Fruit fly (Drosophila melanogaster) whole organism, prepupa: ENCODE measurements around the gene CG12112.
A peak's percentile ranks its signal among the peaks of the same experiment; 100 is the strongest.

Experiments
- Blimp-1 ChIP-seq: fragments of 200-800 bp; sonication (Bioruptor generic); optimal IDR thresholded peaks from 3 replicates; lab custom pipeline; 2017; ENCODE audit warnings: missing biosample characterization, missing genetic modification characterization, mild to moderate bottlenecking, moderate library complexity, missing genetic modification reagents
- CG10631 ChIP-seq: fragments of 200-800 bp; sonication (Bioruptor generic); optimal IDR thresholded peaks from 2 replicates; lab custom pipeline; 2016; ENCODE audit warnings: missing biosample characterization, missing genetic modification characterization
- CG11294 ChIP-seq: fragments of 200-800 bp; sonication (Bioruptor generic); IDR thresholded peaks from 2 replicates; pipeline ENCODE4 v1.3.6; 2022; ENCODE audit warnings: missing biosample characterization, missing genetic modification characterization
- CG11762 ChIP-seq: fragments of 200-800 bp; sonication (Bioruptor generic); optimal IDR thresholded peaks from 3 replicates; lab custom pipeline; 2016; ENCODE audit warnings: missing biosample characterization, missing genetic modification characterization; ENCODE audit not compliant: insufficient read depth
- CG11902 ChIP-seq: fragments of 200-800 bp; sonication (Bioruptor generic); optimal IDR thresholded peaks from 3 replicates; lab custom pipeline; 2016; ENCODE audit warnings: missing biosample characterization, missing genetic modification characterization
- CG15336 ChIP-seq: fragments of 200-800 bp; sonication (Bioruptor generic); IDR thresholded peaks from 2 replicates; pipeline ENCODE4 v1.3.6; 2022; ENCODE audit warnings: missing biosample characterization, missing genetic modification characterization
- CG1621 ChIP-seq: fragments of 200-800 bp; sonication (Bioruptor generic); optimal IDR thresholded peaks from 3 replicates; lab custom pipeline; 2018; ENCODE audit warnings: missing biosample characterization, mild to moderate bottlenecking, missing genetic modification characterization
- CG16779 ChIP-seq: fragments of 200-800 bp; sonication (Bioruptor generic); optimal IDR thresholded peaks from 3 replicates; lab custom pipeline; 2017; ENCODE audit warnings: missing biosample characterization, mild to moderate bottlenecking, missing genetic modification characterization
- CG3032 ChIP-seq: fragments of 200-800 bp; optimal IDR thresholded peaks from 2 replicates; lab custom pipeline; 2019; ENCODE audit warnings: missing biosample characterization, mild to moderate bottlenecking, missing genetic modification characterization, moderate library complexity
- CG31627 ChIP-seq: fragments of 200-800 bp; sonication (Bioruptor generic); optimal IDR thresholded peaks from 3 replicates; lab custom pipeline; 2016; ENCODE audit warnings: missing biosample characterization, missing genetic modification characterization
- CG32006 ChIP-seq: fragments of 200-800 bp; sonication (Bioruptor generic); optimal IDR thresholded peaks from 3 replicates; lab custom pipeline; 2017; ENCODE audit warnings: missing biosample characterization, mild to moderate bottlenecking, missing genetic modification characterization
- CG34406 ChIP-seq: fragments of 200-800 bp; sonication (Bioruptor generic); optimal IDR thresholded peaks from 3 replicates; lab custom pipeline; 2016; ENCODE audit warnings: missing biosample characterization, missing genetic modification characterization
- CG3919 ChIP-seq: fragments of 200-800 bp; sonication (Bioruptor generic); optimal IDR thresholded peaks from 3 replicates; lab custom pipeline; 2016; ENCODE audit warnings: missing biosample characterization, missing genetic modification characterization
- CG4318 ChIP-seq: fragments of 200-800 bp; sonication (Bioruptor generic); optimal IDR thresholded peaks from 3 replicates; lab custom pipeline; 2017; ENCODE audit warnings: missing biosample characterization, mild to moderate bottlenecking, missing genetic modification characterization
- CG6276 ChIP-seq: fragments of 200-800 bp; sonication (Bioruptor generic); optimal IDR thresholded peaks from 2 replicates; lab custom pipeline; 2017; ENCODE audit warnings: missing biosample characterization, mild to moderate bottlenecking, missing genetic modification characterization
- CG6792 ChIP-seq: fragments of 200-800 bp; sonication (Bioruptor generic); optimal IDR thresholded peaks from 3 replicates; lab custom pipeline; 2016; ENCODE audit warnings: missing biosample characterization, missing genetic modification characterization
- CG6808 ChIP-seq: fragments of 200-800 bp; sonication (Bioruptor generic); optimal IDR thresholded peaks from 3 replicates; lab custom pipeline; 2017; ENCODE audit warnings: missing biosample characterization, missing genetic modification characterization, mild to moderate bottlenecking, moderate library complexity, missing genetic modification reagents
- CG6854 ChIP-seq: fragments of 200-800 bp; sonication (Bioruptor generic); optimal IDR thresholded peaks from 2 replicates; lab custom pipeline; 2017; ENCODE audit warnings: missing biosample characterization, mild to moderate bottlenecking, missing genetic modification characterization
- CG7368 ChIP-seq: fragments of 200-800 bp; sonication (Bioruptor generic); optimal IDR thresholded peaks from 3 replicates; lab custom pipeline; 2016; ENCODE audit warnings: missing biosample characterization, missing genetic modification characterization
- CG8119 ChIP-seq: fragments of 200-800 bp; sonication (Bioruptor generic); IDR thresholded peaks from 3 replicates; pipeline ENCODE4 v1.3.6; 2022; ENCODE audit warnings: missing biosample characterization, missing genetic modification characterization
- CG9139 ChIP-seq: fragments of 200-800 bp; sonication (Bioruptor generic); optimal IDR thresholded peaks from 3 replicates; lab custom pipeline; 2017; ENCODE audit warnings: missing biosample characterization, mild to moderate bottlenecking, missing genetic modification characterization
- Eip75B ChIP-seq: fragments of 200-800 bp; sonication (Bioruptor generic); optimal IDR thresholded peaks from 3 replicates; lab custom pipeline; 2016; ENCODE audit warnings: missing biosample characterization, missing genetic modification characterization
- Eip78C ChIP-seq: fragments of 200-800 bp; sonication (Bioruptor generic); peaks from one replicate; lab custom pipeline; 2016; ENCODE audit warnings: missing biosample characterization, missing genetic modification characterization
- Eip93F ChIP-seq: fragments of 200-800 bp; sonication (Bioruptor generic); optimal IDR thresholded peaks from 2 replicates; lab custom pipeline; 2016; ENCODE audit warnings: missing biosample characterization, mild to moderate bottlenecking, missing genetic modification characterization
- Ets21C ChIP-seq: fragments of 200-800 bp; sonication (Bioruptor generic); optimal IDR thresholded peaks from 3 replicates; lab custom pipeline; 2016; ENCODE audit warnings: missing biosample characterization, missing genetic modification characterization
- Ets96B ChIP-seq: fragments of 200-800 bp; optimal IDR thresholded peaks from 2 replicates; lab custom pipeline; 2019; ENCODE audit warnings: missing biosample characterization, mild to moderate bottlenecking, missing genetic modification characterization, moderate library complexity
- Gug ChIP-seq: fragments of 200-800 bp; sonication (Bioruptor generic); IDR thresholded peaks from 2 replicates; pipeline ENCODE4 v1.3.6; 2022; ENCODE audit warnings: missing biosample characterization, missing genetic modification characterization
- Hr39 ChIP-seq: fragments of 200-800 bp; sonication (Bioruptor generic); optimal IDR thresholded peaks from 2 replicates; lab custom pipeline; 2016; ENCODE audit warnings: missing biosample characterization, missing genetic modification characterization
- Hr4 ChIP-seq: fragments of 200-800 bp; sonication (Bioruptor generic); optimal IDR thresholded peaks from 3 replicates; lab custom pipeline; 2016; ENCODE audit warnings: missing biosample characterization, missing genetic modification characterization
- Lpt ChIP-seq: fragments of 200-800 bp; sonication (Bioruptor generic); optimal IDR thresholded peaks from 3 replicates; lab custom pipeline; 2016; ENCODE audit warnings: missing biosample characterization, missing genetic modification characterization
- Met ChIP-seq: fragments of 200-800 bp; sonication (Bioruptor generic); optimal IDR thresholded peaks from 3 replicates; lab custom pipeline; 2016; ENCODE audit warnings: missing biosample characterization, missing genetic modification characterization
- OdsH ChIP-seq: fragments of 200-800 bp; sonication (Bioruptor generic); optimal IDR thresholded peaks from 3 replicates; lab custom pipeline; 2016; ENCODE audit warnings: missing biosample characterization, missing genetic modification characterization
- Smox ChIP-seq: fragments of 200-800 bp; sonication (Bioruptor generic); optimal IDR thresholded peaks from 3 replicates; lab custom pipeline; 2016; ENCODE audit warnings: missing biosample characterization, missing genetic modification characterization
- Sox14 ChIP-seq: fragments of 200-800 bp; sonication (Bioruptor generic); optimal IDR thresholded peaks from 3 replicates; lab custom pipeline; 2016; ENCODE audit warnings: missing biosample characterization, missing genetic modification characterization
- Sox15 ChIP-seq: fragments of 200-800 bp; sonication (Bioruptor generic); optimal IDR thresholded peaks from 3 replicates; lab custom pipeline; 2016; ENCODE audit warnings: missing biosample characterization, missing genetic modification characterization
- achi ChIP-seq: fragments of 200-800 bp; sonication (Bioruptor generic); optimal IDR thresholded peaks from 3 replicates; lab custom pipeline; 2016; ENCODE audit warnings: missing biosample characterization, missing genetic modification characterization
- cyc ChIP-seq: fragments of 200-800 bp; sonication (Bioruptor generic); optimal IDR thresholded peaks from 3 replicates; lab custom pipeline; 2016; ENCODE audit warnings: missing biosample characterization, missing genetic modification characterization
- dac ChIP-seq: fragments of 200-800 bp; sonication (Bioruptor generic); optimal IDR thresholded peaks from 2 replicates; lab custom pipeline; 2017; ENCODE audit warnings: missing biosample characterization, mild to moderate bottlenecking, missing genetic modification characterization
- eg ChIP-seq: fragments of 200-800 bp; sonication (Bioruptor generic); IDR thresholded peaks from 3 replicates; pipeline ENCODE4 v1.3.6; 2022; ENCODE audit warnings: missing biosample characterization, missing genetic modification characterization
- fd85E ChIP-seq: fragments of 200-800 bp; sonication (Bioruptor generic); optimal IDR thresholded peaks from 3 replicates; lab custom pipeline; 2016; ENCODE audit warnings: missing biosample characterization, missing genetic modification characterization
- fkh ChIP-seq: fragments of 200-800 bp; sonication (Bioruptor generic); optimal IDR thresholded peaks from 3 replicates; lab custom pipeline; 2017; ENCODE audit warnings: missing biosample characterization, mild to moderate bottlenecking, missing genetic modification characterization, moderate library complexity
- lz ChIP-seq: fragments of 200-800 bp; sonication (Bioruptor generic); optimal IDR thresholded peaks from 3 replicates; lab custom pipeline; 2016; ENCODE audit warnings: missing biosample characterization, missing genetic modification characterization
- net ChIP-seq: fragments of 200-800 bp; sonication (Bioruptor generic); optimal IDR thresholded peaks from 3 replicates; lab custom pipeline; 2016; ENCODE audit warnings: missing biosample characterization, missing genetic modification characterization
- pdm3 ChIP-seq: fragments of 200-800 bp; sonication (Bioruptor generic); optimal IDR thresholded peaks from 3 replicates; lab custom pipeline; 2016; ENCODE audit warnings: missing biosample characterization, missing genetic modification characterization
- salr ChIP-seq, 2 experiments: fragments of 200-800 bp; sonication (Bioruptor generic); optimal IDR thresholded peaks; 3 replicates each; lab custom pipeline; 2016 to 2018; ENCODE audit warnings: missing biosample characterization in 2 of 2, missing genetic modification characterization in 2 of 2, mild to moderate bottlenecking in 1 of 2
- spab ChIP-seq: fragments of 200-800 bp; sonication (Bioruptor generic); optimal IDR thresholded peaks from 2 replicates; lab custom pipeline; 2017; ENCODE audit warnings: missing biosample characterization, mild to moderate bottlenecking, missing genetic modification characterization, missing genetic modification reagents
- ss ChIP-seq, 2 experiments: fragments of 200-800 bp; sonication (Bioruptor generic); optimal IDR thresholded peaks; 2 replicates in 1 of 2; 3 replicates in 1 of 2; lab custom pipeline; 2017 to 2018; ENCODE audit warnings: mild to moderate bottlenecking in 2 of 2, missing biosample characterization in 2 of 2, missing genetic modification characterization in 2 of 2, moderate library complexity in 1 of 2
- svp ChIP-seq: fragments of 200-800 bp; sonication (Bioruptor generic); peaks from one replicate; lab custom pipeline; 2016; ENCODE audit warnings: missing biosample characterization, missing genetic modification characterization
- topi ChIP-seq: fragments of 200-800 bp; sonication (Bioruptor generic); optimal IDR thresholded peaks from 3 replicates; lab custom pipeline; 2016; ENCODE audit warnings: missing biosample characterization, missing genetic modification characterization
- vri ChIP-seq: fragments of 200-800 bp; sonication (Bioruptor generic); optimal IDR thresholded peaks from 3 replicates; lab custom pipeline; 2016; ENCODE audit warnings: missing biosample characterization, mild to moderate bottlenecking, missing genetic modification characterization

Gene CG12112

DNA sequence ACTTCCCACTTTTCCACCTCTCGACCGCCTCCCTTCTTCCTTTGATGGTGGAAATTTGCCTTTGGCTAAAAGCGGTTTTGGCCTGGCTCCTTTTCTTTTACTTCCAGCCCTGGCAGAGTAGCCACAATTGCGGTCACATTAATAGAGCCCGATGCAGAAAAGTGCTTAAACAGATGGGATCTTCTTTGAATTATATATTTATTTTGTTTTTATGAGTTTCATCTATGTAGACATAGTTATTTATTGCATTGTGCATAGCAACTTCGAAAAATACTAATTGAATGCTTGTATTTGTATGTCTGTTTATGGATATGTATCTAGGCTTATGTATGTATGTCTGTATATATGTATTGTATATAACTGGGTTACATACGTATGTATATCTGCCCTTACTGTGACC, 18.0 kb downstream of the CG12112 start (continued):
- peak; percentile 46 for TF ChIP-seq CG3032
- TF ChIP-seq Gug: no peak
- TF ChIP-seq Sox15: no peak
- TF ChIP-seq CG8119 (GFP tag; lab: Robert Waterston, UW): peak; percentile 46; the same call in 1 of the 3 replicates
- TF ChIP-seq OdsH: peak; percentile 8
- TF ChIP-seq CG4318 (GFP tag; lab: Kevin White, UChicago): no peak
- peak; percentile 45 for TF ChIP-seq topi (GFP tag; lab: Kevin White, UChicago)
- peak; percentile 19 for TF ChIP-seq Hr4 (GFP tag; lab: Kevin White, UChicago)

- TF ChIP-seq CG15336 (GFP tag; lab: Robert Waterston, UW): peak; percentile 44; the same call in 1 of the 2 replicates
- TF ChIP-seq ss (GFP tag; optimal IDR thresholded peaks at IDR 0.05; lab: Kevin White, UChicago): peak in 1 of 2 experiments; percentile 34
- peak; percentile 18 for TF ChIP-seq CG1621
- peak; percentile 40 for TF ChIP-seq CG6792 (GFP tag; lab: Kevin White, UChicago)
- TF ChIP-seq spab (GFP tag; lab: Kevin White, UChicago): no peak
- TF ChIP-seq Eip93F (GFP tag; lab: Kevin White, UChicago): no peak
- TF ChIP-seq achi: no peak
- no peak for TF ChIP-seq cyc
- TF ChIP-seq lz (GFP tag; lab: Kevin White, UChicago): peak; percentile 9
- no peak for TF ChIP-seq CG11294 (GFP tag; lab: Robert Waterston, UW)
- TF ChIP-seq CG34406 (GFP tag; lab: Kevin White, UChicago): peak; percentile 17
- no peak for TF ChIP-seq fkh (GFP tag; lab: Kevin White, UChicago)
- TF ChIP-seq CG11762: no peak
- peak; percentile 19 for TF ChIP-seq net (GFP tag; lab: Kevin White, UChicago)
- TF ChIP-seq Ets21C (GFP tag; lab: Kevin White, UChicago): no peak
- TF ChIP-seq salr (GFP tag; optimal IDR thresholded peaks at IDR 0.05; lab: Kevin White, UChicago): no peak
- TF ChIP-seq OdsH: peak; percentile 2
- TF ChIP-seq vri (GFP tag; lab: Kevin White, UChicago): no peak
- TF ChIP-seq Blimp-1: no peak
- no peak for TF ChIP-seq Gug
- peak; percentile 24 for TF ChIP-seq CG32006 (GFP tag; lab: Kevin White, UChicago)
- TF ChIP-seq Eip78C: peak; percentile 64
- TF ChIP-seq Smox (GFP tag; lab: Kevin White, UChicago): peak; percentile 5
- peak; percentile 52 for TF ChIP-seq Ets96B (tag; lab: Kevin White, UChicago)
- TF ChIP-seq Met (GFP tag; lab: Kevin White, UChicago): peak; percentile 45
- peak; percentile 70 for TF ChIP-seq svp (GFP tag; lab: Kevin White, UChicago)
- no peak for TF ChIP-seq CG9139 (GFP tag; lab: Kevin White, UChicago)
- no peak for TF ChIP-seq dac (GFP tag; lab: Kevin White, UChicago)
- no peak for TF ChIP-seq Sox14 (GFP tag; lab: Kevin White, UChicago)
- TF ChIP-seq CG11902 (GFP tag; lab: Kevin White, UChicago): no peak
- TF ChIP-seq eg (GFP tag; lab: Robert Waterston, UW): peak; percentile 50; the same call in 1 of the 3 replicates
- TF ChIP-seq CG4318 (GFP tag; lab: Kevin White, UChicago): no peak
- TF ChIP-seq CG10631 (GFP tag; lab: Kevin White, UChicago): peak; percentile 24
- peak; percentile 29 for TF ChIP-seq CG3032
- peak; percentile 25 for TF ChIP-seq pdm3 (GFP tag; lab: Kevin White, UChicago)
- no peak for TF ChIP-seq CG7368 (GFP tag; lab: Kevin White, UChicago)
- no peak for TF ChIP-seq CG6854 (GFP tag; lab: Kevin White, UChicago)
- TF ChIP-seq topi (GFP tag; lab: Kevin White, UChicago): peak; percentile 21
- TF ChIP-seq CG16779 (tag; lab: Kevin White, UChicago): no peak
- TF ChIP-seq CG6808 (GFP tag; lab: Kevin White, UChicago): peak; percentile 10
- TF ChIP-seq CG3919 (GFP tag; lab: Kevin White, UChicago): peak; percentile 11
- no peak for TF ChIP-seq Lpt
- TF ChIP-seq Sox15: no peak
- TF ChIP-seq Hr39 (GFP tag; lab: Kevin White, UChicago): peak; percentile 1
- TF ChIP-seq Eip75B (GFP tag; lab: Kevin White, UChicago): peak; percentile 5
- no peak for TF ChIP-seq CG31627 (GFP tag; lab: Kevin White, UChicago)
- TF ChIP-seq CG6276 (GFP tag; lab: Kevin White, UChicago): no peak
- TF ChIP-seq fd85E: no peak
Measured at dm6 chrX:8538993-8539392, 21.0 kb downstream of the CG12112 start.
